Fruit fly (Drosophila melanogaster) whole organism, embryonic: ENCODE results near the gene CG7924.

Experiments used
- Aef1 ChIP-seq: fragments of 200-800 bp; sonication (Bioruptor generic); IDR thresholded peaks from 3 replicates; pipeline ENCODE4 v1.3.6; 2022; ENCODE audit warnings: missing biosample characterization, missing genetic modification characterization
- CG11247 ChIP-seq: fragments of 200-800 bp; sonication (Bioruptor generic); IDR thresholded peaks from 2 replicates; pipeline ENCODE4 v1.3.6; 2022; ENCODE audit warnings: missing biosample characterization, missing genetic modification characterization
- CG13894 ChIP-seq: fragments of 200-800 bp; sonication (Bioruptor generic); optimal IDR thresholded peaks from 3 replicates; lab custom pipeline; 2018; ENCODE audit warnings: missing biosample characterization, mild to moderate bottlenecking, missing genetic modification characterization, moderate library complexity
- CG14050 ChIP-seq: fragments of 200-800 bp; sonication (Bioruptor generic); IDR thresholded peaks from 3 replicates; pipeline ENCODE4 v1.3.6; 2022; ENCODE audit warnings: missing biosample characterization, missing genetic modification characterization
- CG14441 ChIP-seq: fragments of 200-800 bp; sonication (Bioruptor generic); IDR thresholded peaks from 2 replicates; pipeline ENCODE4 v1.3.6; 2022; ENCODE audit warnings: missing biosample characterization, missing genetic modification characterization
- CG15479 ChIP-seq: fragments of 200-800 bp; sonication (Bioruptor generic); optimal IDR thresholded peaks from 3 replicates; lab custom pipeline; 2019; ENCODE audit warnings: missing biosample characterization, mild to moderate bottlenecking, missing genetic modification characterization, moderate library complexity
- CG16779 ChIP-seq: fragments of 200-800 bp; sonication (Bioruptor generic); IDR thresholded peaks from 2 replicates; pipeline ENCODE4 v1.3.6; 2022; ENCODE audit warnings: missing biosample characterization, missing genetic modification characterization
- CG17328 ChIP-seq: fragments of 200-800 bp; sonication (Bioruptor generic); IDR thresholded peaks from 2 replicates; pipeline ENCODE4 v1.3.6; 2022; ENCODE audit warnings: missing biosample characterization, missing genetic modification characterization
- CG1792 ChIP-seq: fragments of 200-800 bp; sonication (Bioruptor generic); optimal IDR thresholded peaks from 2 replicates; lab custom pipeline; 2016; ENCODE audit warnings: missing biosample characterization, missing genetic modification characterization
- CG18011 ChIP-seq: fragments of 200-800 bp; sonication (Bioruptor generic); optimal IDR thresholded peaks from 2 replicates; lab custom pipeline; 2017; ENCODE audit warnings: missing biosample characterization, missing genetic modification characterization, mild to moderate bottlenecking, moderate library complexity, missing genotype
- CG18764 ChIP-seq: fragments of 200-800 bp; sonication (Bioruptor generic); optimal IDR thresholded peaks from 3 replicates; lab custom pipeline; 2016; ENCODE audit warnings: missing biosample characterization, missing genetic modification characterization
- CG2116 ChIP-seq: fragments of 200-800 bp; sonication (Bioruptor generic); optimal IDR thresholded peaks from 3 replicates; lab custom pipeline; 2018; ENCODE audit warnings: missing biosample characterization, mild to moderate bottlenecking, missing genetic modification characterization
- CG2120 ChIP-seq: fragments of 200-800 bp; sonication (Bioruptor generic); optimal IDR thresholded peaks from 3 replicates; lab custom pipeline; 2016; ENCODE audit warnings: missing biosample characterization, missing genetic modification characterization
- CG2875 ChIP-seq: fragments of 200-800 bp; sonication (Bioruptor generic); optimal IDR thresholded peaks from 2 replicates; lab custom pipeline; 2017; ENCODE audit warnings: missing biosample characterization, mild to moderate bottlenecking, missing genetic modification characterization, missing genetic modification reagents
- CG3163 ChIP-seq: fragments of 200-800 bp; sonication (Bioruptor generic); optimal IDR thresholded peaks from 3 replicates; lab custom pipeline; 2016; ENCODE audit warnings: missing biosample characterization, missing genetic modification characterization
- CG32772 ChIP-seq: fragments of 200-800 bp; sonication (Bioruptor generic); IDR thresholded peaks from 2 replicates; pipeline ENCODE4 v1.3.6; 2022; ENCODE audit warnings: missing biosample characterization, missing genetic modification characterization
- CG4328 ChIP-seq: fragments of 200-800 bp; sonication (Bioruptor generic); optimal IDR thresholded peaks from 3 replicates; lab custom pipeline; 2017; ENCODE audit warnings: missing biosample characterization, missing genetic modification reagents, missing genetic modification characterization
- CG4617 ChIP-seq: fragments of 200-800 bp; sonication (Bioruptor generic); optimal IDR thresholded peaks from 3 replicates; lab custom pipeline; 2016; ENCODE audit warnings: missing biosample characterization, missing genetic modification characterization, borderline replicate concordance
- CG4707 ChIP-seq: fragments of 200-800 bp; sonication (Bioruptor generic); optimal IDR thresholded peaks from 2 replicates; lab custom pipeline; 2018; ENCODE audit warnings: missing biosample characterization, mild to moderate bottlenecking, missing genetic modification characterization, moderate library complexity
- CG6254 ChIP-seq: fragments of 200-800 bp; sonication (Bioruptor generic); optimal IDR thresholded peaks from 3 replicates; lab custom pipeline; 2017; ENCODE audit warnings: mild to moderate bottlenecking, missing biosample characterization, missing genetic modification reagents, missing genetic modification characterization
- CG9817 ChIP-seq: fragments of 200-800 bp; sonication (Bioruptor generic); optimal IDR thresholded peaks from 2 replicates; lab custom pipeline; 2018; ENCODE audit warnings: missing biosample characterization, mild to moderate bottlenecking, missing genetic modification characterization, moderate library complexity
- CTCF ChIP-seq: fragments of 200-800 bp; sonication (Bioruptor generic); optimal IDR thresholded peaks from 2 replicates; lab custom pipeline; 2017; ENCODE audit warnings: missing biosample characterization, mild to moderate bottlenecking, missing genetic modification characterization, moderate library complexity
- Camta ChIP-seq: fragments of 200-800 bp; sonication (Bioruptor generic); optimal IDR thresholded peaks from 2 replicates; lab custom pipeline; 2016; ENCODE audit warnings: missing biosample characterization, missing genetic modification characterization
- CoRest ChIP-seq: fragments of 200-800 bp; sonication (Bioruptor generic); optimal IDR thresholded peaks from 3 replicates; lab custom pipeline; 2018; ENCODE audit warnings: missing biosample characterization, mild to moderate bottlenecking, missing genetic modification characterization, moderate library complexity
- Dll ChIP-seq: fragments of 200-800 bp; sonication (Bioruptor generic); IDR thresholded peaks from 4 replicates; pipeline ENCODE4 v1.3.6; 2022; ENCODE audit warnings: missing biosample characterization, missing genetic modification characterization; ENCODE audit not compliant: partially characterized antibody
- Hr39 ChIP-seq: fragments of >200 bp; optimal IDR thresholded peaks from 2 replicates; lab custom pipeline; 2017
- MBD-R2 ChIP-seq: fragments of 200-800 bp; sonication (Bioruptor generic); IDR thresholded peaks from 2 replicates; pipeline ENCODE4 v1.3.6; 2022; ENCODE audit warnings: missing biosample characterization, missing genetic modification characterization
- NC2α ChIP-seq: fragments of 200-800 bp; sonication (Bioruptor generic); optimal IDR thresholded peaks from 2 replicates; lab custom pipeline; 2016; ENCODE audit warnings: missing biosample characterization, missing genetic modification characterization
- Nf-YB ChIP-seq: fragments of 200-800 bp; sonication (Bioruptor generic); optimal IDR thresholded peaks from 3 replicates; lab custom pipeline; 2019; ENCODE audit warnings: missing biosample characterization, mild to moderate bottlenecking, missing genetic modification characterization, moderate library complexity
- Oli ChIP-seq: fragments of 200-800 bp; sonication (Bioruptor generic); optimal IDR thresholded peaks from 2 replicates; lab custom pipeline; 2018; ENCODE audit warnings: missing biosample characterization, mild to moderate bottlenecking, missing genetic modification characterization, moderate library complexity
- Tbp ChIP-seq: fragments of >200 bp; optimal IDR thresholded peaks from 2 replicates; lab custom pipeline; 2018; ENCODE audit warnings: missing biosample characterization, missing genetic modification characterization
- al ChIP-seq: fragments of 200-800 bp; sonication (Bioruptor generic); IDR thresholded peaks from 2 replicates; pipeline ENCODE4 v1.3.6; 2022; ENCODE audit warnings: missing biosample characterization, missing genetic modification characterization
- amos ChIP-seq: fragments of 200-800 bp; sonication (Bioruptor generic); IDR thresholded peaks from 2 replicates; pipeline ENCODE4 v1.3.6; 2022; ENCODE audit warnings: missing biosample characterization, missing genetic modification characterization; ENCODE audit not compliant: partially characterized antibody
- ap ChIP-seq: fragments of 200-800 bp; sonication (Bioruptor generic); IDR thresholded peaks from 2 replicates; pipeline ENCODE4 v1.3.6; 2022; ENCODE audit warnings: missing biosample characterization, missing genetic modification characterization
- ato ChIP-seq: fragments of 200-800 bp; sonication (Bioruptor generic); IDR thresholded peaks from 2 replicates; pipeline ENCODE4 v1.3.6; 2022; ENCODE audit warnings: missing biosample characterization, missing genetic modification characterization; ENCODE audit not compliant: partially characterized antibody
- cwo ChIP-seq: fragments of 200-800 bp; sonication (Bioruptor generic); optimal IDR thresholded peaks from 3 replicates; lab custom pipeline; 2017; ENCODE audit warnings: missing biosample characterization, missing genetic modification characterization, mild to moderate bottlenecking, moderate library complexity, missing genetic modification reagents
- gcm ChIP-seq: fragments of 200-800 bp; sonication (Bioruptor generic); optimal IDR thresholded peaks from 2 replicates; lab custom pipeline; 2019; ENCODE audit warnings: missing biosample characterization, mild to moderate bottlenecking, missing genetic modification characterization, moderate library complexity
- gsb-n ChIP-seq: fragments of 200-800 bp; sonication (Bioruptor generic); optimal IDR thresholded peaks from 3 replicates; lab custom pipeline; 2018; ENCODE audit warnings: missing biosample characterization, mild to moderate bottlenecking, missing genetic modification characterization
- mam ChIP-seq: fragments of 200-800 bp; sonication (Bioruptor generic); optimal IDR thresholded peaks from 3 replicates; lab custom pipeline; 2016; ENCODE audit warnings: missing biosample characterization, missing genetic modification characterization
- oc ChIP-seq: fragments of 200-800 bp; sonication (Bioruptor generic); optimal IDR thresholded peaks from 2 replicates; lab custom pipeline; 2018; ENCODE audit warnings: missing biosample characterization, mild to moderate bottlenecking, missing genetic modification characterization, moderate library complexity
- peb ChIP-seq: fragments of 200-800 bp; sonication (Bioruptor generic); IDR thresholded peaks from 2 replicates; pipeline ENCODE4 v1.3.6; 2022; ENCODE audit warnings: missing biosample characterization, missing genetic modification characterization
- phol ChIP-seq: fragments of 200-800 bp; sonication (Bioruptor generic); optimal IDR thresholded peaks from 3 replicates; lab custom pipeline; 2018; ENCODE audit warnings: missing biosample characterization, mild to moderate bottlenecking, missing genetic modification characterization, moderate library complexity
- pros ChIP-seq: fragments of 200-800 bp; sonication (Bioruptor generic); optimal IDR thresholded peaks from 3 replicates; lab custom pipeline; 2019; ENCODE audit warnings: missing biosample characterization, mild to moderate bottlenecking, missing genetic modification characterization, moderate library complexity
- scrt ChIP-seq: fragments of 200-800 bp; sonication (Bioruptor generic); optimal IDR thresholded peaks from 2 replicates; lab custom pipeline; 2018; ENCODE audit warnings: missing biosample characterization, mild to moderate bottlenecking, missing genetic modification characterization, moderate library complexity
- slbo ChIP-seq: fragments of 200-800 bp; sonication (Bioruptor generic); IDR thresholded peaks from 2 replicates; pipeline ENCODE4 v1.3.6; 2022; ENCODE audit warnings: missing biosample characterization, missing genetic modification characterization
- ssp ChIP-seq: fragments of 200-800 bp; sonication (Bioruptor generic); IDR thresholded peaks from 2 replicates; pipeline ENCODE4 v1.3.6; 2022; ENCODE audit warnings: missing biosample characterization, missing genetic modification characterization
- wek ChIP-seq: fragments of 200-800 bp; sonication (Bioruptor generic); optimal IDR thresholded peaks from 3 replicates; lab custom pipeline; 2018; ENCODE audit warnings: missing biosample characterization, mild to moderate bottlenecking, missing genetic modification characterization, moderate library complexity
- zen ChIP-seq: fragments of 200-800 bp; sonication (Bioruptor generic); optimal IDR thresholded peaks from 3 replicates; lab custom pipeline; 2018; ENCODE audit warnings: missing biosample characterization, mild to moderate bottlenecking, missing genetic modification characterization, moderate library complexity

Gene CG7924

dm6 chr3L:14274088-14275058 lies 41.1 kb downstream of the CG7924 start, which contains the start of gene fz (continued):
- TF ChIP-seq Aef1 (GFP tag; lab: Robert Waterston, UW), result no peak
- no peak for TF ChIP-seq NC2α (GFP tag; lab: Kevin White, UChicago)
- TF ChIP-seq CG1792 (GFP tag; lab: Kevin White, UChicago), result no peak
- TF ChIP-seq ato (GFP tag; lab: Robert Waterston, UW), result peak; percentile 50; the same call in 1 of the 2 replicates
- peak; percentile 35 for TF ChIP-seq CoRest
- TF ChIP-seq CG13894 (tag; lab: Kevin White, UChicago), result no peak
- TF ChIP-seq ap, result 0 out of 2 replicates have a peak, but pooled peaks have one; percentile 8
- no peak for TF ChIP-seq slbo (GFP tag; lab: Robert Waterston, UW)
- peak; percentile 48 for TF ChIP-seq Tbp (GFP tag; lab: Kevin White, UChicago)
- TF ChIP-seq CG4617 (GFP tag; lab: Kevin White, UChicago), result no peak
- TF ChIP-seq CG17328, result peak; percentile 40; the same call in 1 of the 2 replicates
- TF ChIP-seq pros (GFP tag; lab: Kevin White, UChicago), result peak; percentile 59
- TF ChIP-seq peb (GFP tag; lab: Robert Waterston, UW), result no peak
- TF ChIP-seq phol, result no peak
- no peak for TF ChIP-seq Hr39 (lab: Kevin White, UChicago)
- TF ChIP-seq Dll, result peak; percentile 67; the same call in 3 of the 4 replicates
- no peak for TF ChIP-seq CG11247 (GFP tag; lab: Robert Waterston, UW)
- TF ChIP-seq CG6254 (GFP tag; lab: Kevin White, UChicago), result peak; percentile 54
- no peak for TF ChIP-seq CG4707 (GFP tag; lab: Kevin White, UChicago)

- TF ChIP-seq CG14441 (no peak), CG9817 (tag; lab: Kevin White, UChicago) (no peak), Dll (no peak), CG16779 (GFP tag; lab: Robert Waterston, UW) (no peak), scrt (GFP tag; lab: Kevin White, UChicago) (no peak), CG18764 (no peak), amos (no peak), zen (tag; lab: Kevin White, UChicago) (peak; percentile 69), gsb-n (tag; lab: Kevin White, UChicago) (no peak), al (GFP tag; lab: Robert Waterston, UW) (no peak), CG2875 (GFP tag; lab: Kevin White, UChicago) (no peak), CG32772 (GFP tag; lab: Robert Waterston, UW) (peak; percentile 46; the same call in 1 of the 2 replicates), Nf-YB (no peak), Oli (tag; lab: Kevin White, UChicago) (no peak), pros (GFP tag; lab: Kevin White, UChicago) (peak; percentile 66), CG3163 (GFP tag; lab: Kevin White, UChicago) (no peak), CG2120 (no peak), CG18011 (GFP tag; lab: Kevin White, UChicago) (no peak), ssp (GFP tag; lab: Robert Waterston, UW) (no peak), CTCF (GFP tag; lab: Kevin White, UChicago) (no peak), gcm (GFP tag; lab: Kevin White, UChicago) (peak; percentile 82), cwo (no peak), MBD-R2 (GFP tag; lab: Robert Waterston, UW) (no peak), wek (GFP tag; lab: Kevin White, UChicago) (no peak), oc (tag; lab: Kevin White, UChicago) (no peak), CG15479 (GFP tag; lab: Kevin White, UChicago) (peak; percentile 74), CG14050 (no peak), CG4328 (GFP tag; lab: Kevin White, UChicago) (no peak), Camta (GFP tag; lab: Kevin White, UChicago) (no peak), CG2116 (GFP tag; lab: Kevin White, UChicago) (no peak), mam (GFP tag; lab: Kevin White, UChicago) (no peak)
Observed at dm6 chr3L:14276129-14276528, 42.9 kb downstream of the CG7924 start.
